Worm (Caenorhabditis elegans) whole organism, young adult: ENCODE measurements around the gene K11C4.2.

Source experiments
- B0019.2 ChIP-seq: fragments of 200-800 bp; sonication (Bioruptor generic); conservative IDR thresholded peaks from 2 replicates; pipeline ENCODE4 v1.3.6; 2022; ENCODE audit warnings: missing genetic modification reagents, missing genetic modification characterization, missing compliant biosample characterization
- B0261.1 ChIP-seq: sonication (generic microtip); optimal IDR thresholded peaks from 2 replicates; lab custom pipeline; 2016; ENCODE audit warnings: mild to moderate bottlenecking, missing genetic modification characterization, moderate library complexity, missing compliant biosample characterization
- C06A6.2 ChIP-seq: fragments of 200-800 bp; sonication (Bioruptor generic); conservative IDR thresholded peaks from 2 replicates; pipeline ENCODE4 v1.3.6; 2022; ENCODE audit warnings: missing genetic modification characterization, missing compliant biosample characterization
- D2030.7 ChIP-seq: fragments of 200-800 bp; sonication (Bioruptor generic); IDR thresholded peaks from 2 replicates; pipeline ENCODE4 v1.3.6; 2022; ENCODE audit warnings: missing genetic modification reagents, missing genetic modification characterization, missing compliant biosample characterization
- F10E7.11 ChIP-seq: sonication (generic microtip); optimal IDR thresholded peaks from 2 replicates; lab custom pipeline; 2017; ENCODE audit warnings: mild to moderate bottlenecking, missing genetic modification characterization, moderate library complexity, missing compliant biosample characterization
- F23B12.7 ChIP-seq: sonication (generic microtip); optimal IDR thresholded peaks from 2 replicates; lab custom pipeline; 2017; ENCODE audit warnings: missing genetic modification characterization, mild to moderate bottlenecking, missing compliant biosample characterization, antibody characterized with exemption, moderate library complexity; ENCODE audit not compliant: insufficient read depth
- F39B2.1 ChIP-seq: fragments of 200-800 bp; sonication (Bioruptor generic); IDR thresholded peaks from 2 replicates; pipeline ENCODE4 v1.3.6; 2022; ENCODE audit warnings: missing genetic modification reagents, missing genetic modification characterization, missing compliant biosample characterization
- F57C9.4 ChIP-seq: sonication (generic microtip); optimal IDR thresholded peaks from 2 replicates; lab custom pipeline; 2017; ENCODE audit warnings: mild to moderate bottlenecking, missing genetic modification characterization, missing compliant biosample characterization
- ZK185.1 ChIP-seq: sonication (generic microtip); optimal IDR thresholded peaks from 2 replicates; lab custom pipeline; 2016; ENCODE audit warnings: mild to moderate bottlenecking, missing genetic modification characterization, missing compliant biosample characterization; ENCODE audit not compliant: poor library complexity, severe bottlenecking
- ama-1 ChIP-seq, 3 experiments: fragments of 150-350 bp in 1 of 3; sonication (generic microtip) in 2 of 3; optimal IDR thresholded peaks; 2 replicates each; lab custom pipeline; 2014 to 2018; ENCODE audit warnings: missing biosample characterization in 2 of 3, missing genetic modification characterization in 2 of 3, missing genetic modification reagents in 2 of 3
- athp-1 ChIP-seq: sonication (generic microtip); optimal IDR thresholded peaks from 2 replicates; lab custom pipeline; 2017; ENCODE audit warnings: mild to moderate bottlenecking, missing genetic modification characterization, missing compliant biosample characterization
- bed-2 ChIP-seq: fragments of 200-800 bp; sonication (Bioruptor generic); IDR thresholded peaks from 2 replicates; pipeline ENCODE4 v1.3.6; 2022; ENCODE audit warnings: missing genetic modification reagents, missing genetic modification characterization, missing compliant biosample characterization
- chd-7 ChIP-seq: sonication (generic microtip); optimal IDR thresholded peaks from 2 replicates; lab custom pipeline; 2016; ENCODE audit warnings: mild to moderate bottlenecking, missing genetic modification characterization, moderate library complexity, missing compliant biosample characterization
- dox-1 ChIP-seq: fragments of 200-800 bp; sonication (Bioruptor generic); IDR thresholded peaks from 2 replicates; pipeline ENCODE4 v1.3.6; 2022; ENCODE audit warnings: missing genetic modification reagents, missing genetic modification characterization, missing compliant biosample characterization
- egl-18 ChIP-seq: fragments of 200-800 bp; sonication (Bioruptor generic); IDR thresholded peaks from 2 replicates; pipeline ENCODE4 v1.3.6; 2022; ENCODE audit warnings: missing genetic modification reagents, missing genetic modification characterization, missing compliant biosample characterization
- him-1 ChIP-seq: sonication (generic microtip); optimal IDR thresholded peaks from 2 replicates; lab custom pipeline; 2016; ENCODE audit warnings: missing genotype, missing genetic modification reagents, missing genetic modification characterization, missing compliant biosample characterization
- hrde-1 ChIP-seq: sonication (generic microtip); optimal IDR thresholded peaks from 2 replicates; lab custom pipeline; 2016; ENCODE audit warnings: missing genetic modification characterization, mild to moderate bottlenecking, missing compliant biosample characterization, moderate library complexity, missing genotype, missing genetic modification reagents, borderline replicate concordance
- lag-1 ChIP-seq: fragments of 200-800 bp; sonication (Bioruptor generic); IDR thresholded peaks from 2 replicates; pipeline ENCODE4 v1.3.6; 2022; ENCODE audit warnings: missing genetic modification reagents, missing genetic modification characterization, missing compliant biosample characterization
- let-607 ChIP-seq, 2 experiments: fragments of 200-800 bp in 1 of 2; sonication (Bioruptor generic) in 1 of 2; sonication (generic microtip) in 1 of 2; optimal IDR thresholded peaks; 2 replicates each; lab custom pipeline; 2016 to 2018; ENCODE audit warnings: mild to moderate bottlenecking in 2 of 2, missing compliant biosample characterization in 2 of 2, missing genetic modification characterization in 2 of 2, moderate library complexity in 2 of 2, missing genotype in 1 of 2
- lir-1 ChIP-seq: fragments of 200-800 bp; sonication (Bioruptor generic); conservative IDR thresholded peaks from 2 replicates; pipeline ENCODE4 v1.3.6; 2022; ENCODE audit warnings: missing genetic modification reagents, missing genetic modification characterization, missing compliant biosample characterization
- lsl-1 ChIP-seq: fragments of 200-800 bp; sonication (Bioruptor generic); optimal IDR thresholded peaks from 2 replicates; lab custom pipeline; 2018; ENCODE audit warnings: mild to moderate bottlenecking, missing genetic modification characterization, moderate library complexity, missing compliant biosample characterization
- madf-10 ChIP-seq: sonication (generic microtip); optimal IDR thresholded peaks from 2 replicates; lab custom pipeline; 2016; ENCODE audit warnings: mild to moderate bottlenecking, missing genetic modification characterization, missing compliant biosample characterization
- madf-3 ChIP-seq: fragments of 200-800 bp; sonication (Bioruptor generic); IDR thresholded peaks from 2 replicates; pipeline ENCODE4 v1.3.6; 2022; ENCODE audit warnings: missing genetic modification reagents, missing genetic modification characterization, missing compliant biosample characterization
- madf-6 ChIP-seq: fragments of 200-800 bp; sonication (Bioruptor generic); IDR thresholded peaks from 2 replicates; pipeline ENCODE4 v1.3.6; 2022; ENCODE audit warnings: missing genetic modification reagents, missing genetic modification characterization, missing compliant biosample characterization
- madf-8 ChIP-seq: fragments of 200-800 bp; sonication (Bioruptor generic); conservative IDR thresholded peaks from 2 replicates; pipeline ENCODE4 v1.3.6; 2022; ENCODE audit warnings: missing genetic modification reagents, missing genetic modification characterization, missing compliant biosample characterization
- mxl-1 ChIP-seq: sonication (generic microtip); optimal IDR thresholded peaks from 2 replicates; lab custom pipeline; 2016; ENCODE audit warnings: missing genetic modification characterization, missing compliant biosample characterization
- nhr-179 ChIP-seq: sonication (generic microtip); optimal IDR thresholded peaks from 2 replicates; lab custom pipeline; 2016; ENCODE audit warnings: mild to moderate bottlenecking, missing genetic modification characterization, missing compliant biosample characterization
- pbrm-1 ChIP-seq: fragments of 200-800 bp; sonication (Bioruptor generic); IDR thresholded peaks from 2 replicates; pipeline ENCODE4 v1.3.6; 2022; ENCODE audit warnings: missing genetic modification reagents, missing genetic modification characterization, missing compliant biosample characterization
- pha-4 ChIP-seq: fragments of 150-350 bp; sonication (generic microtip); optimal IDR thresholded peaks from 2 replicates; lab custom pipeline; 2014; ENCODE audit warnings: missing biosample characterization, missing genetic modification reagents, missing genetic modification characterization
- repo-1 ChIP-seq: sonication (generic microtip); optimal IDR thresholded peaks from 2 replicates; lab custom pipeline; 2017; ENCODE audit warnings: mild to moderate bottlenecking, missing genetic modification characterization, missing compliant biosample characterization
- rpc-1 ChIP-seq, 2 experiments: fragments of 150-350 bp in 1 of 2; sonication (generic microtip) in 1 of 2; optimal IDR thresholded peaks; 2 replicates each; lab custom pipeline; 2014 to 2018; ENCODE audit warnings: missing biosample characterization in 1 of 2, missing genetic modification characterization in 1 of 2, missing genetic modification reagents in 1 of 2, missing genotype in 1 of 2
- unc-130 ChIP-seq: sonication (generic microtip); optimal IDR thresholded peaks from 2 replicates; lab custom pipeline; 2016; ENCODE audit warnings: missing genetic modification reagents, missing genetic modification characterization, missing compliant biosample characterization
- unc-62 ChIP-seq: fragments of 150-350 bp; optimal IDR thresholded peaks from 2 replicates; lab custom pipeline; 2014; ENCODE audit warnings: missing biosample characterization, missing genetic modification reagents, missing genetic modification characterization
- xnd-1 ChIP-seq: sonication (generic microtip); optimal IDR thresholded peaks from 2 replicates; lab custom pipeline; 2016; ENCODE audit warnings: missing genotype, missing genetic modification reagents, missing genetic modification characterization, missing compliant biosample characterization
- ztf-18 ChIP-seq: sonication (generic microtip); optimal IDR thresholded peaks from 2 replicates; lab custom pipeline; 2016; ENCODE audit warnings: missing genotype, mild to moderate bottlenecking, missing genetic modification characterization, missing compliant biosample characterization
- ztf-3 ChIP-seq: fragments of 200-800 bp; sonication (Bioruptor generic); optimal IDR thresholded peaks from 2 replicates; lab custom pipeline; 2018; ENCODE audit warnings: mild to moderate bottlenecking, missing genetic modification characterization, missing compliant biosample characterization

The K11C4.2 gene

DNA sequence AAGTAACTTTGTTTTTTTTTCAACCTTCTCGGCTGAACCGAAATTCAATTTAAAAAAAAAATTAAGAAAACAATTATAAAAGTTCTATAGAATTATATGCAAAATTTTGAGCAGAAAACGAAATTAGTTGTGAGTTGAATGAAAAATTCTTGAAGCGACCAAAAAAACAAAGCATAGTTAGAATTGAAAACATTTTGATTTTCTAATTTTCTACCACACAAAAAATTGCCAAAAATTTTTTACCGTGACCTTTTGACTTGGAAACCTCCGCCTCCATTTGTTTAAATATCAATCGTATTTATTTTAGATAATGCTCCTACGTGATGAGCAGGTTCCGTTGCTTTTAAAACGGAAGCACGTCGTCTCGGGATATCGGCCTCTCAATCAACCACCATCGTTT lies at the start of gene K11C4.2:
K11C4.2 (plus strand) TSS at position 301 of the 400 bp plus-strand sequence.
- TF ChIP-seq F57C9.4 (tag; lab: Kevin White, UChicago) (no peak), mxl-1 (tag; lab: Kevin White, UChicago) (no peak), madf-8 (GFP tag; lab: Robert Waterston, UW) (no peak), unc-62 (GFP tag; lab: Kevin White, UChicago) (no peak), ZK185.1 (tag; lab: Kevin White, UChicago) (no peak), repo-1 (no peak), madf-3 (GFP tag; lab: Robert Waterston, UW) (no peak), F39B2.1 (GFP tag; lab: Robert Waterston, UW) (no peak), pha-4 (tag; lab: Kevin White, UChicago) (no peak), C06A6.2 (GFP tag; lab: Robert Waterston, UW) (no peak), B0019.2 (GFP tag; lab: Robert Waterston, UW) (no peak), pbrm-1 (GFP tag; lab: Robert Waterston, UW) (no peak), madf-6 (GFP tag; lab: Robert Waterston, UW) (no peak), bed-2 (GFP tag; lab: Robert Waterston, UW) (no peak), let-607 (tag; optimal IDR thresholded peaks at IDR 0.05; lab: Kevin White, UChicago) (no peak), madf-10 (tag; lab: Kevin White, UChicago) (no peak), ztf-3 (GFP tag; lab: Kevin White, UChicago) (no peak)

- TF ChIP-seq pha-4 (tag; lab: Kevin White, UChicago) (no peak), nhr-179 (tag; lab: Kevin White, UChicago) (no peak), rpc-1 (optimal IDR thresholded peaks at IDR 0.05; lab: Kevin White, UChicago) (no peak), rpc-1 (tag; optimal IDR thresholded peaks at IDR 0.05; lab: Kevin White, UChicago) (no peak), F23B12.7 (tag; lab: Kevin White, UChicago) (no peak), him-1 (no peak), unc-62 (GFP tag; lab: Kevin White, UChicago) (no peak), ama-1 (optimal IDR thresholded peaks at IDR 0.05; lab: Kevin White, UChicago) (no peak), ama-1 (GFP tag; optimal IDR thresholded peaks at IDR 0.05; lab: Kevin White, UChicago) (no peak), egl-18 (GFP tag; lab: Robert Waterston, UW) (no peak), chd-7 (tag; lab: Kevin White, UChicago) (no peak), xnd-1 (no peak), F10E7.11 (tag; lab: Kevin White, UChicago) (no peak)
Observed at ce11 chrV:6846507-6846906, 48.4 kb upstream of the K11C4.2 start, which contains the start of gene lgc-54. TSS of gene lgc-54 (minus strand) at chrV:6846607.

- TF ChIP-seq unc-130 (GFP tag; lab: Kevin White, UChicago) = no peak
- no peak for TF ChIP-seq ztf-18 (tag; lab: Kevin White, UChicago)
- no peak for TF ChIP-seq D2030.7
- no peak for TF ChIP-seq B0261.1 (tag; lab: Kevin White, UChicago)
- TF ChIP-seq lsl-1 = no peak
- TF ChIP-seq lag-1 (GFP tag; lab: Robert Waterston, UW) = no peak
- no peak for TF ChIP-seq lir-1
- TF ChIP-seq hrde-1 (tag; lab: Kevin White, UChicago) = no peak
- no peak for TF ChIP-seq athp-1 (tag; lab: Kevin White, UChicago)
- no peak for TF ChIP-seq egl-18 (GFP tag; lab: Robert Waterston, UW)
- no peak for TF ChIP-seq dox-1 (GFP tag; lab: Robert Waterston, UW)
Observed at ce11 chrV:6854711-6855110, 40.2 kb upstream of the K11C4.2 start, which contains the start of gene gpa-10. TSS of gene gpa-10 (minus strand) at chrV:6854811.
